Worm (Caenorhabditis elegans) whole organism, L4 larva: ENCODE data around the gene Y47D3A.31.

Experiments used
- F10B5.3 ChIP-seq: sonication (generic microtip); optimal IDR thresholded peaks from 2 replicates; lab custom pipeline; 2016; ENCODE audit warnings: mild to moderate bottlenecking, missing genetic modification characterization, missing compliant biosample characterization
- F26F4.8 ChIP-seq: fragments of 200-800 bp; sonication (Bioruptor generic); conservative IDR thresholded peaks from 2 replicates; pipeline ENCODE4 v1.3.6; 2022; ENCODE audit warnings: missing genetic modification characterization, missing compliant biosample characterization
- F37D6.2 ChIP-seq: sonication (generic microtip); optimal IDR thresholded peaks from 2 replicates; lab custom pipeline; 2016; ENCODE audit warnings: mild to moderate bottlenecking, missing genetic modification characterization, missing compliant biosample characterization
- F49E8.2 ChIP-seq: sonication (generic microtip); optimal IDR thresholded peaks from 2 replicates; lab custom pipeline; 2016; ENCODE audit warnings: missing compliant biosample characterization, mild to moderate bottlenecking, missing genetic modification characterization, borderline replicate concordance
- R02D3.7 ChIP-seq: fragments of 150-350 bp; sonication (generic microtip); optimal IDR thresholded peaks from 3 replicates; lab custom pipeline; 2014; ENCODE audit warnings: missing biosample characterization, missing genetic modification characterization
- T26A8.4 ChIP-seq: fragments of 200-800 bp; sonication (Bioruptor generic); IDR thresholded peaks from 2 replicates; pipeline ENCODE4 v1.3.6; 2022; ENCODE audit warnings: missing genetic modification characterization, missing compliant biosample characterization
- Y105C5A.15 ChIP-seq: fragments of 200-800 bp; sonication (Bioruptor generic); IDR thresholded peaks from 2 replicates; pipeline ENCODE4 v1.3.6; 2022; ENCODE audit warnings: missing genetic modification characterization, missing compliant biosample characterization
- Y48G9A.11 ChIP-seq: fragments of 200-800 bp; sonication (Bioruptor generic); IDR thresholded peaks from 2 replicates; pipeline ENCODE4 v1.3.6; 2022; ENCODE audit warnings: missing genetic modification reagents, missing genetic modification characterization, missing compliant biosample characterization
- Y5F2A.4 ChIP-seq: fragments of 200-800 bp; sonication (Bioruptor generic); optimal IDR thresholded peaks from 2 replicates; lab custom pipeline; 2018; ENCODE audit warnings: mild to moderate bottlenecking, missing genetic modification characterization, missing compliant biosample characterization
- ZK546.5 ChIP-seq, 2 experiments: sonication (generic microtip); optimal IDR thresholded peaks; 2 replicates each; lab custom pipeline; 2017; ENCODE audit warnings: missing biosample characterization in 2 of 2, missing genetic modification characterization in 2 of 2
- arid-1 ChIP-seq: fragments of 200-800 bp; sonication (Bioruptor generic); conservative IDR thresholded peaks from 2 replicates; pipeline ENCODE4 v1.3.6; 2022; ENCODE audit warnings: missing genetic modification reagents, missing genetic modification characterization, missing compliant biosample characterization
- attf-4 ChIP-seq: sonication (generic microtip); optimal IDR thresholded peaks from 3 replicates; lab custom pipeline; 2017; ENCODE audit warnings: missing biosample characterization, missing genetic modification characterization
- ceh-44 ChIP-seq: fragments of 200-800 bp; sonication (Bioruptor generic); IDR thresholded peaks from 2 replicates; pipeline ENCODE4 v1.3.6; 2022; ENCODE audit warnings: missing genetic modification reagents, missing genetic modification characterization, missing compliant biosample characterization
- ceh-82 ChIP-seq: sonication (generic microtip); optimal IDR thresholded peaks from 2 replicates; lab custom pipeline; 2017; ENCODE audit warnings: missing biosample characterization, missing genetic modification characterization
- ctbp-1 ChIP-seq: fragments of 200-800 bp; sonication (Bioruptor generic); IDR thresholded peaks from 2 replicates; pipeline ENCODE4 v1.3.6; 2022; ENCODE audit warnings: missing genetic modification reagents, missing genetic modification characterization, missing compliant biosample characterization
- daf-12 ChIP-seq: fragments of 150-350 bp; optimal IDR thresholded peaks from 2 replicates; lab custom pipeline; 2014; ENCODE audit warnings: missing biosample characterization, missing genetic modification reagents, missing genetic modification characterization
- daf-8 ChIP-seq: fragments of 200-800 bp; sonication (Bioruptor generic); IDR thresholded peaks from 2 replicates; pipeline ENCODE4 v1.3.6; 2022; ENCODE audit warnings: missing genetic modification characterization, missing compliant biosample characterization
- dmd-8 ChIP-seq: fragments of 200-800 bp; sonication (Bioruptor generic); IDR thresholded peaks from 2 replicates; pipeline ENCODE4 v1.3.6; 2022; ENCODE audit warnings: missing genetic modification characterization, missing compliant biosample characterization
- dmd-9 ChIP-seq: fragments of 200-800 bp; sonication (Bioruptor generic); IDR thresholded peaks from 2 replicates; pipeline ENCODE4 v1.3.6; 2022; ENCODE audit warnings: missing genetic modification reagents, missing genetic modification characterization, missing compliant biosample characterization
- dpl-1 ChIP-seq: fragments of 150-350 bp; optimal IDR thresholded peaks from 2 replicates; lab custom pipeline; 2014; ENCODE audit warnings: missing biosample characterization, missing genetic modification reagents, missing genetic modification characterization
- egl-27 ChIP-seq: sonication (generic microtip); optimal IDR thresholded peaks from 3 replicates; lab custom pipeline; 2017; ENCODE audit warnings: missing biosample characterization, missing genetic modification reagents, missing genetic modification characterization
- jun-1 ChIP-seq: fragments of 150-350 bp; optimal IDR thresholded peaks from 2 replicates; lab custom pipeline; 2014; ENCODE audit warnings: missing biosample characterization, missing genetic modification reagents, missing genetic modification characterization
- lin-1 ChIP-seq: fragments of 200-800 bp; sonication (Bioruptor generic); IDR thresholded peaks from 2 replicates; pipeline ENCODE4 v1.3.6; 2022; ENCODE audit warnings: missing genetic modification reagents, missing genetic modification characterization, missing compliant biosample characterization
- lin-13 ChIP-seq: fragments of 150-350 bp; optimal IDR thresholded peaks from 2 replicates; lab custom pipeline; 2014; ENCODE audit warnings: missing biosample characterization, missing genetic modification reagents, missing genetic modification characterization
- lin-38 ChIP-seq: fragments of 200-800 bp; sonication (Bioruptor generic); IDR thresholded peaks from 2 replicates; pipeline ENCODE4 v1.3.6; 2022; ENCODE audit warnings: missing genetic modification reagents, missing genetic modification characterization, missing compliant biosample characterization
- lir-3 ChIP-seq: sonication (generic microtip); optimal IDR thresholded peaks from 2 replicates; lab custom pipeline; 2016; ENCODE audit warnings: mild to moderate bottlenecking, missing genetic modification characterization, missing compliant biosample characterization
- madf-9 ChIP-seq: fragments of 200-800 bp; sonication (Bioruptor generic); conservative IDR thresholded peaks from 2 replicates; pipeline ENCODE4 v1.3.6; 2022; ENCODE audit warnings: missing genetic modification reagents, missing genetic modification characterization, missing compliant biosample characterization
- mep-1 ChIP-seq: fragments of 150-350 bp; sonication (generic microtip); optimal IDR thresholded peaks from 3 replicates; lab custom pipeline; 2014; ENCODE audit warnings: missing biosample characterization, missing genetic modification characterization
- mxl-3 ChIP-seq: fragments of 200-800 bp; sonication (Bioruptor generic); optimal IDR thresholded peaks from 2 replicates; lab custom pipeline; 2018; ENCODE audit warnings: mild to moderate bottlenecking, missing genetic modification characterization, missing compliant biosample characterization
- nhr-102 ChIP-seq: sonication (generic microtip); optimal IDR thresholded peaks from 2 replicates; lab custom pipeline; 2016; ENCODE audit warnings: mild to moderate bottlenecking, missing genetic modification characterization, moderate library complexity, missing compliant biosample characterization
- nhr-11 ChIP-seq: fragments of 150-350 bp; optimal IDR thresholded peaks from 2 replicates; lab custom pipeline; 2014; ENCODE audit warnings: missing biosample characterization, missing genetic modification characterization
- nhr-25 ChIP-seq: sonication (generic microtip); optimal IDR thresholded peaks from 2 replicates; lab custom pipeline; 2017; ENCODE audit warnings: missing genetic modification characterization, mild to moderate bottlenecking, missing compliant biosample characterization, antibody characterized with exemption, moderate library complexity, borderline replicate concordance; ENCODE audit not compliant: insufficient read depth
- nhr-28 ChIP-seq: fragments of 150-350 bp; optimal IDR thresholded peaks from 2 replicates; lab custom pipeline; 2014; ENCODE audit warnings: missing biosample characterization, missing genetic modification characterization
- nhr-41 ChIP-seq: fragments of 200-800 bp; sonication (Bioruptor generic); IDR thresholded peaks from 2 replicates; pipeline ENCODE4 v1.3.6; 2022; ENCODE audit warnings: missing genetic modification reagents, missing genetic modification characterization, missing compliant biosample characterization
- nhr-42 ChIP-seq: fragments of 200-800 bp; sonication (Bioruptor generic); IDR thresholded peaks from 2 replicates; pipeline ENCODE4 v1.3.6; 2022; ENCODE audit warnings: missing genetic modification characterization, missing compliant biosample characterization
- nhr-48 ChIP-seq: sonication (generic microtip); optimal IDR thresholded peaks from 2 replicates; lab custom pipeline; 2016; ENCODE audit warnings: mild to moderate bottlenecking, missing genetic modification characterization, missing compliant biosample characterization
- nhr-6 ChIP-seq: fragments of 150-350 bp; optimal IDR thresholded peaks from 2 replicates; lab custom pipeline; 2014; ENCODE audit warnings: missing biosample characterization, missing genetic modification characterization
- php-3 ChIP-seq: fragments of 200-800 bp; sonication (Bioruptor generic); IDR thresholded peaks from 2 replicates; pipeline ENCODE4 v1.3.6; 2022; ENCODE audit warnings: missing genetic modification reagents, missing genetic modification characterization, missing compliant biosample characterization
- pqm-1 ChIP-seq: sonication (generic microtip); optimal IDR thresholded peaks from 2 replicates; lab custom pipeline; 2017; ENCODE audit warnings: missing biosample characterization, missing genetic modification characterization
- set-16 ChIP-seq: fragments of 200-800 bp; sonication (Bioruptor generic); IDR thresholded peaks from 2 replicates; pipeline ENCODE4 v1.3.6; 2022; ENCODE audit warnings: missing genetic modification reagents, missing genetic modification characterization, missing compliant biosample characterization
- snpc-1.2 ChIP-seq: fragments of 200-800 bp; sonication (Bioruptor generic); IDR thresholded peaks from 2 replicates; pipeline ENCODE4 v1.3.6; 2022; ENCODE audit warnings: missing genetic modification reagents, missing genetic modification characterization, missing compliant biosample characterization
- unc-130 ChIP-seq: sonication (generic microtip); optimal IDR thresholded peaks from 2 replicates; lab custom pipeline; 2016; ENCODE audit warnings: missing genetic modification reagents, missing genetic modification characterization, missing compliant biosample characterization
- unc-62 ChIP-seq, 3 experiments: fragments of 150-350 bp in 1 of 3; sonication (generic microtip); optimal IDR thresholded peaks in 2 of 3; peaks in 1 of 3; 1 replicate in 1 of 3; 2 replicates in 2 of 3; lab custom pipeline; 2014 to 2017; ENCODE audit warnings: missing biosample characterization in 3 of 3, missing genetic modification characterization in 3 of 3, missing genetic modification reagents in 3 of 3, missing genotype in 1 of 3
- zfp-3 ChIP-seq: fragments of 200-800 bp; sonication (Bioruptor generic); conservative IDR thresholded peaks from 2 replicates; pipeline ENCODE4 v1.3.6; 2022; ENCODE audit warnings: missing genetic modification reagents, missing genetic modification characterization, missing compliant biosample characterization
- zip-2 ChIP-seq: fragments of 150-350 bp; optimal IDR thresholded peaks from 2 replicates; lab custom pipeline; 2014; ENCODE audit warnings: missing biosample characterization, missing genetic modification characterization
- ztf-11 ChIP-seq: fragments of 150-350 bp; optimal IDR thresholded peaks from 2 replicates; lab custom pipeline; 2014; ENCODE audit warnings: missing biosample characterization, missing genetic modification characterization

Y47D3A.31 gene

ce11 chrIII:11119176-11119853, 37.7 kb downstream of the Y47D3A.31 start, which contains the start of the genes sup-35 and Y48A6C.4 (continued):
- TF ChIP-seq F10B5.3 (tag; lab: Kevin White, UChicago) (no peak), daf-12 (tag; lab: Kevin White, UChicago) (no peak), nhr-25 (tag; lab: Kevin White, UChicago) (peak; percentile 7), lir-3 (peak; percentile 8), nhr-41 (GFP tag; lab: Robert Waterston, UW) (no peak), ceh-82 (no peak), Y5F2A.4 (GFP tag; lab: Kevin White, UChicago) (no peak), pqm-1 (tag; lab: Kevin White, UChicago) (no peak), nhr-42 (GFP tag; lab: Robert Waterston, UW) (no peak), R02D3.7 (no peak), unc-62 (GFP tag; optimal IDR thresholded peaks at IDR 0.05 in 1 of 2; lab: Kevin White, UChicago) (peak in 1 of 2 experiments; percentile 47), unc-62 (tag; optimal IDR thresholded peaks at IDR 0.05; lab: Kevin White, UChicago) (no peak), ctbp-1 (GFP tag; lab: Robert Waterston, UW) (no peak), mep-1 (tag; lab: Kevin White, UChicago) (peak; percentile 78), jun-1 (tag; lab: Kevin White, UChicago) (no peak), nhr-28 (tag; lab: Kevin White, UChicago) (peak; percentile 27), daf-8 (no peak), set-16 (GFP tag; lab: Robert Waterston, UW) (no peak), ZK546.5 (tag; optimal IDR thresholded peaks at IDR 0.05; lab: Kevin White, UChicago) (no peak), F37D6.2 (tag; lab: Kevin White, UChicago) (peak; percentile 39), ztf-11 (no peak), php-3 (GFP tag; lab: Robert Waterston, UW) (no peak), lin-13 (peak; percentile 61), zip-2 (tag; lab: Kevin White, UChicago) (no peak), dmd-9 (GFP tag; lab: Robert Waterston, UW) (0 out of 2 replicates have a peak, but pooled peaks have one; percentile 5), nhr-6 (tag; lab: Kevin White, UChicago) (peak; percentile 71), F26F4.8 (GFP tag; lab: Robert Waterston, UW) (no peak), nhr-102 (tag; lab: Kevin White, UChicago) (peak; percentile 50), nhr-48 (no peak), attf-4 (no peak), nhr-11 (tag; lab: Kevin White, UChicago) (peak; percentile 58), mxl-3 (GFP tag; lab: Kevin White, UChicago) (no peak), egl-27 (tag; lab: Kevin White, UChicago) (no peak), dpl-1 (GFP tag; lab: Kevin White, UChicago) (peak; percentile 93), zfp-3 (GFP tag; lab: Robert Waterston, UW) (no peak)

ce11 chrIII:11118107-11118506, 38.9 kb downstream of the Y47D3A.31 start:
- TF ChIP-seq php-3 (GFP tag; lab: Robert Waterston, UW) (0 out of 2 replicates have a peak, but pooled peaks have one; percentile 41), F49E8.2 (peak; percentile 48), T26A8.4 (GFP tag; lab: Robert Waterston, UW) (peak; percentile 33; the same call in 1 of the 2 replicates), Y105C5A.15 (GFP tag; lab: Robert Waterston, UW) (0 out of 2 replicates have a peak, but pooled peaks have one; percentile 32), nhr-102 (tag; lab: Kevin White, UChicago) (peak; percentile 42), Y48G9A.11 (GFP tag; lab: Robert Waterston, UW) (peak; percentile 53; the same call in 1 of the 2 replicates), snpc-1.2 (GFP tag; lab: Robert Waterston, UW) (peak; percentile 52; the same call in 1 of the 2 replicates), ceh-44 (peak; percentile 74; the same call in 1 of the 2 replicates), dmd-8 (peak; percentile 51; the same call in 1 of the 2 replicates), unc-130 (GFP tag; lab: Kevin White, UChicago) (peak; percentile 52), lin-1 (GFP tag; lab: Robert Waterston, UW) (peak; percentile 65; the same call in 1 of the 2 replicates), lin-38 (GFP tag; lab: Robert Waterston, UW) (peak; percentile 85), madf-9 (GFP tag; lab: Robert Waterston, UW) (peak; percentile 45; the same call in 1 of the 2 replicates), arid-1 (GFP tag; lab: Robert Waterston, UW) (peak; percentile 35; the same call in 1 of the 2 replicates)
